Fruit fly (Drosophila melanogaster) whole organism, embryonic: ENCODE data around the gene CG14427.

ENCODE experiments used
- Bteb2 ChIP-seq: fragments of 200-800 bp; sonication (Bioruptor generic); optimal IDR thresholded peaks from 2 replicates; lab custom pipeline; 2016; ENCODE audit warnings: missing biosample characterization, missing genetic modification characterization
- CG10565 ChIP-seq: fragments of 200-800 bp; sonication (Bioruptor generic); optimal IDR thresholded peaks from 3 replicates; lab custom pipeline; 2016; ENCODE audit warnings: missing biosample characterization, mild to moderate bottlenecking, missing genetic modification characterization
- CG12155 ChIP-seq: fragments of 200-800 bp; sonication (Bioruptor generic); optimal IDR thresholded peaks from 3 replicates; lab custom pipeline; 2016; ENCODE audit warnings: missing biosample characterization, missing genetic modification characterization
- CG16815 ChIP-seq: fragments of 200-800 bp; sonication (Bioruptor generic); optimal IDR thresholded peaks from 3 replicates; lab custom pipeline; 2017; ENCODE audit warnings: missing biosample characterization, mild to moderate bottlenecking, missing genetic modification characterization
- CG16863 ChIP-seq: fragments of 200-800 bp; sonication (Bioruptor generic); optimal IDR thresholded peaks from 3 replicates; lab custom pipeline; 2016; ENCODE audit warnings: missing biosample characterization, missing genetic modification characterization
- CG17912 ChIP-seq: fragments of 200-800 bp; sonication (Bioruptor generic); optimal IDR thresholded peaks from 2 replicates; lab custom pipeline; 2018; ENCODE audit warnings: missing biosample characterization, mild to moderate bottlenecking, missing genetic modification characterization
- CG2678 ChIP-seq: fragments of 200-800 bp; sonication (Bioruptor generic); optimal IDR thresholded peaks from 3 replicates; lab custom pipeline; 2019; ENCODE audit warnings: missing biosample characterization, mild to moderate bottlenecking, missing genetic modification characterization, moderate library complexity
- CG2712 ChIP-seq: fragments of 200-800 bp; optimal IDR thresholded peaks from 3 replicates; lab custom pipeline; 2019; ENCODE audit warnings: missing biosample characterization, mild to moderate bottlenecking, missing genetic modification characterization, moderate library complexity
- CG2889 ChIP-seq: fragments of 200-800 bp; sonication (Bioruptor generic); IDR thresholded peaks from 3 replicates; pipeline ENCODE4 v1.3.6; 2022; ENCODE audit warnings: missing biosample characterization, missing genetic modification characterization
- CG33557 ChIP-seq: fragments of 200-800 bp; sonication (Bioruptor generic); optimal IDR thresholded peaks from 2 replicates; lab custom pipeline; 2019; ENCODE audit warnings: missing biosample characterization, mild to moderate bottlenecking, missing genetic modification characterization, moderate library complexity
- CG4360 ChIP-seq: fragments of 200-800 bp; sonication (Bioruptor generic); IDR thresholded peaks from 2 replicates; pipeline ENCODE4 v1.3.6; 2022; ENCODE audit warnings: missing biosample characterization, missing genetic modification characterization
- CG4424 ChIP-seq: fragments of 200-800 bp; sonication (Bioruptor generic); optimal IDR thresholded peaks from 3 replicates; lab custom pipeline; 2016; ENCODE audit warnings: missing biosample characterization, missing genetic modification characterization
- CG5953 ChIP-seq: fragments of 200-800 bp; sonication (Bioruptor generic); IDR thresholded peaks from 2 replicates; pipeline ENCODE4 v1.3.6; 2022; ENCODE audit warnings: missing biosample characterization, missing genetic modification characterization
- CG6654 ChIP-seq: fragments of 200-800 bp; sonication (Bioruptor generic); optimal IDR thresholded peaks from 2 replicates; lab custom pipeline; 2017; ENCODE audit warnings: missing biosample characterization, mild to moderate bottlenecking, missing genetic modification characterization
- CG8359 ChIP-seq: fragments of 200-800 bp; sonication (Bioruptor generic); optimal IDR thresholded peaks from 2 replicates; lab custom pipeline; 2017; ENCODE audit warnings: missing biosample characterization, mild to moderate bottlenecking, missing genetic modification characterization, borderline replicate concordance
- Dip3 ChIP-seq: fragments of 200-800 bp; sonication (Bioruptor generic); optimal IDR thresholded peaks from 3 replicates; lab custom pipeline; 2016; ENCODE audit warnings: missing biosample characterization, missing genetic modification characterization
- Ets97D ChIP-seq: fragments of 200-800 bp; sonication (Bioruptor generic); optimal IDR thresholded peaks from 3 replicates; lab custom pipeline; 2016; ENCODE audit warnings: missing biosample characterization, missing genetic modification characterization
- Hmx ChIP-seq: fragments of 200-800 bp; sonication (Bioruptor generic); optimal IDR thresholded peaks from 2 replicates; lab custom pipeline; 2016; ENCODE audit warnings: missing biosample characterization, missing genetic modification characterization
- Med ChIP-seq: fragments of 200-800 bp; sonication (Bioruptor generic); peaks from one replicate; lab custom pipeline; 2016; ENCODE audit warnings: missing biosample characterization, missing genetic modification characterization, mild to moderate bottlenecking, inconsistent platforms, moderate library complexity
- Nf-YC ChIP-seq: fragments of 200-800 bp; optimal IDR thresholded peaks from 3 replicates; lab custom pipeline; 2019; ENCODE audit warnings: missing biosample characterization, mild to moderate bottlenecking, missing genetic modification characterization, moderate library complexity
- Poxn ChIP-seq: fragments of 200-800 bp; sonication (Bioruptor generic); IDR thresholded peaks from 2 replicates; pipeline ENCODE4 v1.3.6; 2022; ENCODE audit warnings: missing biosample characterization, missing genetic modification characterization
- Usf ChIP-seq: fragments of 200-800 bp; sonication (Bioruptor generic); optimal IDR thresholded peaks from 2 replicates; lab custom pipeline; 2017; ENCODE audit warnings: missing genotype, missing biosample characterization, missing genetic modification characterization
- amos ChIP-seq: fragments of 200-800 bp; sonication (Bioruptor generic); IDR thresholded peaks from 2 replicates; pipeline ENCODE4 v1.3.6; 2022; ENCODE audit warnings: missing biosample characterization, missing genetic modification characterization; ENCODE audit not compliant: partially characterized antibody
- bbx ChIP-seq: fragments of 200-800 bp; sonication (Bioruptor generic); IDR thresholded peaks from 2 replicates; pipeline ENCODE4 v1.3.6; 2022; ENCODE audit warnings: missing biosample characterization, missing genetic modification characterization; ENCODE audit not compliant: partially characterized antibody
- cato ChIP-seq: fragments of 200-800 bp; sonication (Bioruptor generic); optimal IDR thresholded peaks from 2 replicates; lab custom pipeline; 2016; ENCODE audit warnings: missing biosample characterization, missing genetic modification characterization, borderline replicate concordance
- caup ChIP-seq: fragments of 200-800 bp; sonication (Bioruptor generic); optimal IDR thresholded peaks from 3 replicates; lab custom pipeline; 2017; ENCODE audit warnings: missing biosample characterization, mild to moderate bottlenecking, missing genetic modification characterization, moderate library complexity; ENCODE audit not compliant: severe bottlenecking
- dm ChIP-seq: fragments of 200-800 bp; sonication (Bioruptor generic); optimal IDR thresholded peaks from 3 replicates; lab custom pipeline; 2016; ENCODE audit warnings: missing biosample characterization, missing genetic modification characterization
- dpn ChIP-seq, 2 experiments: fragments of 200-800 bp; sonication (Bioruptor generic); optimal IDR thresholded peaks; 3 replicates each; lab custom pipeline; 2016; ENCODE audit warnings: missing biosample characterization in 2 of 2, missing genetic modification characterization in 2 of 2
- dysf ChIP-seq: fragments of 200-800 bp; sonication (Bioruptor generic); IDR thresholded peaks from 3 replicates; pipeline ENCODE4 v1.3.6; 2022; ENCODE audit warnings: missing biosample characterization, missing genetic modification characterization
- esg ChIP-seq: fragments of 200-800 bp; sonication (Bioruptor generic); conservative IDR thresholded peaks from 2 replicates; pipeline ENCODE4 v1.3.6; 2022; ENCODE audit warnings: missing biosample characterization, missing genetic modification characterization
- exex ChIP-seq: fragments of 200-800 bp; sonication (Bioruptor generic); optimal IDR thresholded peaks from 4 replicates; lab custom pipeline; 2018; ENCODE audit warnings: missing biosample characterization, mild to moderate bottlenecking, missing genetic modification characterization, moderate library complexity
- fd3F ChIP-seq: fragments of 200-800 bp; sonication (Bioruptor generic); optimal IDR thresholded peaks from 2 replicates; lab custom pipeline; 2018; ENCODE audit warnings: missing biosample characterization, mild to moderate bottlenecking, missing genetic modification characterization, moderate library complexity
- fd64A ChIP-seq: fragments of 200-800 bp; sonication (Bioruptor generic); optimal IDR thresholded peaks from 3 replicates; lab custom pipeline; 2018; ENCODE audit warnings: missing biosample characterization, mild to moderate bottlenecking, missing genetic modification characterization
- gce ChIP-seq: fragments of 200-800 bp; sonication (Bioruptor generic); IDR thresholded peaks from 3 replicates; pipeline ENCODE4 v1.3.6; 2022; ENCODE audit warnings: missing biosample characterization, missing genetic modification characterization
- kay ChIP-seq: fragments of 200-800 bp; sonication (Bioruptor generic); optimal IDR thresholded peaks from 2 replicates; lab custom pipeline; 2016; ENCODE audit warnings: missing biosample characterization, missing genetic modification characterization
- lab ChIP-seq: fragments of 200-800 bp; sonication (Bioruptor generic); optimal IDR thresholded peaks from 3 replicates; lab custom pipeline; 2017; ENCODE audit warnings: missing biosample characterization, missing genetic modification characterization, mild to moderate bottlenecking, moderate library complexity, missing genetic modification reagents
- lilli ChIP-seq: fragments of 200-800 bp; sonication (Bioruptor generic); optimal IDR thresholded peaks from 3 replicates; lab custom pipeline; 2016; ENCODE audit warnings: missing biosample characterization, missing genetic modification characterization
- lov ChIP-seq, 2 experiments: fragments of 200-800 bp in 1 of 2; fragments of >200 bp in 1 of 2; sonication (Bioruptor generic) in 1 of 2; IDR thresholded peaks in 1 of 2; optimal IDR thresholded peaks in 1 of 2; 2 replicates in 1 of 2; 3 replicates in 1 of 2; pipeline versions ENCODE4 v1.3.6 to Lab custom; 2017 to 2022; ENCODE audit warnings: missing biosample characterization in 1 of 2, missing genetic modification characterization in 1 of 2
- mam ChIP-seq: fragments of 200-800 bp; sonication (Bioruptor generic); optimal IDR thresholded peaks from 3 replicates; lab custom pipeline; 2016; ENCODE audit warnings: missing biosample characterization, missing genetic modification characterization
- nmo ChIP-seq: fragments of 200-800 bp; sonication (Bioruptor generic); optimal IDR thresholded peaks from 2 replicates; lab custom pipeline; 2018; ENCODE audit warnings: missing biosample characterization, mild to moderate bottlenecking, missing genetic modification characterization, moderate library complexity
- pros ChIP-seq: fragments of 200-800 bp; sonication (Bioruptor generic); optimal IDR thresholded peaks from 3 replicates; lab custom pipeline; 2019; ENCODE audit warnings: missing biosample characterization, mild to moderate bottlenecking, missing genetic modification characterization, moderate library complexity
- pzg ChIP-seq: fragments of 200-800 bp; sonication (Bioruptor generic); optimal IDR thresholded peaks from 3 replicates; lab custom pipeline; 2018; ENCODE audit warnings: missing biosample characterization, mild to moderate bottlenecking, missing genetic modification characterization, moderate library complexity
- rib ChIP-seq: fragments of 200-800 bp; sonication (Bioruptor generic); IDR thresholded peaks from 2 replicates; pipeline ENCODE4 v1.3.6; 2022; ENCODE audit warnings: missing biosample characterization, missing genetic modification characterization
- sd ChIP-seq: fragments of 200-800 bp; sonication (Bioruptor generic); optimal IDR thresholded peaks from 3 replicates; lab custom pipeline; 2018; ENCODE audit warnings: missing biosample characterization, mild to moderate bottlenecking, missing genetic modification characterization, moderate library complexity
- sisA ChIP-seq: fragments of 200-800 bp; sonication (Bioruptor generic); IDR thresholded peaks from 2 replicates; pipeline ENCODE4 v1.3.6; 2022; ENCODE audit warnings: missing biosample characterization, missing genetic modification characterization
- sqz ChIP-seq: fragments of 200-800 bp; sonication (Bioruptor generic); optimal IDR thresholded peaks from 3 replicates; lab custom pipeline; 2018; ENCODE audit warnings: missing biosample characterization, mild to moderate bottlenecking, missing genetic modification characterization
- sr ChIP-seq: fragments of 200-800 bp; sonication (Bioruptor generic); IDR thresholded peaks from 3 replicates; pipeline ENCODE4 v1.3.6; 2022; ENCODE audit warnings: missing biosample characterization, missing genetic modification characterization
- unc-4 ChIP-seq: fragments of 200-800 bp; sonication (Bioruptor generic); IDR thresholded peaks from 2 replicates; pipeline ENCODE4 v1.3.6; 2022; ENCODE audit warnings: missing biosample characterization, missing genetic modification characterization; ENCODE audit not compliant: partially characterized antibody
- vfl ChIP-seq: fragments of 200-800 bp; sonication (Bioruptor generic); optimal IDR thresholded peaks from 2 replicates; lab custom pipeline; 2016; ENCODE audit warnings: missing biosample characterization, missing genetic modification characterization

The CG14427 gene

dm6 chrX:6997653-6998491 is 42.5 kb upstream of the CG14427 start (continued):
- TF ChIP-seq exex (tag; lab: Kevin White, UChicago), result no peak
- no peak for TF ChIP-seq pzg (GFP tag; lab: Kevin White, UChicago)
- TF ChIP-seq sr, result no peak
- TF ChIP-seq Hmx (GFP tag; lab: Kevin White, UChicago), result no peak
- TF ChIP-seq lilli (GFP tag; lab: Kevin White, UChicago), result no peak
- no peak for TF ChIP-seq sqz (GFP tag; lab: Kevin White, UChicago)
- no peak for TF ChIP-seq Usf (GFP tag; lab: Kevin White, UChicago)
- no peak for TF ChIP-seq CG16815 (GFP tag; lab: Kevin White, UChicago)
- TF ChIP-seq CG17912, result no peak
- no peak for TF ChIP-seq CG6654 (GFP tag; lab: Kevin White, UChicago)
- TF ChIP-seq rib (GFP tag; lab: Robert Waterston, UW), result no peak
- no peak for TF ChIP-seq pros
- TF ChIP-seq CG16863 (GFP tag; lab: Kevin White, UChicago), result peak; percentile 31
- TF ChIP-seq cato, result no peak
- no peak for TF ChIP-seq Nf-YC (tag; lab: Kevin White, UChicago)
- TF ChIP-seq Ets97D (GFP tag; lab: Kevin White, UChicago), result no peak
- peak; percentile 38 for TF ChIP-seq CG2678 (tag; lab: Kevin White, UChicago)
- TF ChIP-seq Bteb2 (GFP tag; lab: Kevin White, UChicago), result no peak
- TF ChIP-seq gce (GFP tag; lab: Robert Waterston, UW), result no peak
- no peak for TF ChIP-seq vfl (GFP tag; lab: Kevin White, UChicago)
- no peak for TF ChIP-seq CG2889 (GFP tag; lab: Robert Waterston, UW)
- TF ChIP-seq caup (GFP tag; lab: Kevin White, UChicago), result no peak
- no peak for TF ChIP-seq mam
- TF ChIP-seq Dip3, result no peak
- no peak; the same call in 1 of the 2 replicates for TF ChIP-seq sisA (GFP tag; lab: Robert Waterston, UW)
- TF ChIP-seq dm, result no peak
- peak; percentile 47 for TF ChIP-seq CG2712 (tag; lab: Kevin White, UChicago)
- no peak for TF ChIP-seq lab
- no peak for TF ChIP-seq Poxn (GFP tag; lab: Robert Waterston, UW)
- no peak for TF ChIP-seq CG8359 (GFP tag; lab: Kevin White, UChicago)
- no peak for TF ChIP-seq esg
- no peak for TF ChIP-seq unc-4 (GFP tag; lab: Robert Waterston, UW)
- TF ChIP-seq Med (GFP tag; lab: Kevin White, UChicago), result peak; percentile 79
- no peak for TF ChIP-seq bbx (GFP tag; lab: Robert Waterston, UW)
- no peak for TF ChIP-seq kay (GFP tag; lab: Kevin White, UChicago)
- no peak for TF ChIP-seq CG4360 (GFP tag; lab: Robert Waterston, UW)
- no peak for TF ChIP-seq CG10565 (GFP tag; lab: Kevin White, UChicago)
- TF ChIP-seq CG33557 (GFP tag; lab: Kevin White, UChicago), result peak; percentile 38
- TF ChIP-seq fd3F (GFP tag; lab: Kevin White, UChicago), result no peak
- TF ChIP-seq amos (GFP tag; lab: Robert Waterston, UW), result no peak
- peak in 1 of 2 experiments; percentile 16 for TF ChIP-seq dpn (GFP tag; optimal IDR thresholded peaks at IDR 0.05; lab: Kevin White, UChicago)
- TF ChIP-seq fd64A (GFP tag; lab: Kevin White, UChicago), result no peak
- no peak for TF ChIP-seq sd (tag; lab: Kevin White, UChicago)
- TF ChIP-seq lov (optimal IDR thresholded peaks at IDR 0.05; lab: Kevin White, UChicago), result no peak
- TF ChIP-seq lov (GFP tag; IDR thresholded peaks at IDR 0.05; lab: Robert Waterston, UW), result no peak
- no peak for TF ChIP-seq CG12155 (GFP tag; lab: Kevin White, UChicago)
- TF ChIP-seq dysf (GFP tag; lab: Robert Waterston, UW), result no peak
- TF ChIP-seq CG5953 (GFP tag; lab: Robert Waterston, UW), result no peak
- TF ChIP-seq CG4424 (GFP tag; lab: Kevin White, UChicago), result peak; percentile 47
- TF ChIP-seq nmo (GFP tag; lab: Kevin White, UChicago), result peak; percentile 46
